Worm (Caenorhabditis elegans) whole organism, early embryonic: ENCODE measurements around the gene F11G11.4.

Experiments
- ama-1 ChIP-seq: fragments of 150-350 bp; optimal IDR thresholded peaks from 2 replicates; lab custom pipeline; 2014
- ceh-36 ChIP-seq: sonication (generic microtip); optimal IDR thresholded peaks from 2 replicates; lab custom pipeline; 2016; ENCODE audit warnings: missing genetic modification characterization, inconsistent platforms, missing compliant biosample characterization
- hmbx-1 ChIP-seq: sonication (generic microtip); optimal IDR thresholded peaks from 2 replicates; lab custom pipeline; 2016; ENCODE audit warnings: mild to moderate bottlenecking, missing genetic modification characterization, missing compliant biosample characterization
- hnd-1 ChIP-seq: sonication (generic microtip); optimal IDR thresholded peaks from 2 replicates; lab custom pipeline; 2016; ENCODE audit warnings: missing genetic modification characterization, missing compliant biosample characterization
- tra-4 ChIP-seq: sonication (generic microtip); optimal IDR thresholded peaks from 2 replicates; lab custom pipeline; 2017; ENCODE audit warnings: missing genetic modification characterization, missing compliant biosample characterization

ce11 chrII:4904778-4905177 is 44.4 kb downstream of the F11G11.4 start, which contains the start of gene btbd-10:
- TF ChIP-seq ama-1 (lab: Kevin White, UChicago) (no peak), tra-4 (no peak), hmbx-1 (no peak), hnd-1 (tag; lab: Kevin White, UChicago) (no peak), ceh-36 (no peak)
